Worm (Caenorhabditis elegans) whole organism, L4 larva: ENCODE results near the gene pgp-14.

Experiments
- fos-1 ChIP-seq: fragments of 150-350 bp; optimal IDR thresholded peaks from 2 replicates; lab custom pipeline; 2014; ENCODE audit warnings: missing biosample characterization, missing genetic modification characterization
- unc-39 ChIP-seq: sonication (generic microtip); optimal IDR thresholded peaks from 2 replicates; lab custom pipeline; 2017; ENCODE audit warnings: missing biosample characterization, missing genetic modification characterization

- no peak for TF ChIP-seq unc-39
- no peak for TF ChIP-seq fos-1 (tag; lab: Kevin White, UChicago)
Observed at ce11 chrX:12790036-12790435, 40.7 kb upstream of the pgp-14 start, which contains the start of gene str-123.
